Worm (Caenorhabditis elegans): ENCODE results near the gene C16A11.2.

The C16A11.2 gene

ce11 chrII:4277639-4278038 lies 39.6 kb downstream of the C16A11.2 start:
- TF ChIP-seq lin-35 (GFP tag; optimal IDR thresholded peaks at IDR 0.05), result no peak
- TF ChIP-seq tbx-2 (tag; optimal IDR thresholded peaks at IDR 0.05), result no peak
- TF ChIP-seq ceh-82 (tag; optimal IDR thresholded peaks at IDR 0.05), result no peak
- no peak for TF ChIP-seq sptf-1 (tag; optimal IDR thresholded peaks at IDR 0.05)

- TF ChIP-seq mab-9 (GFP tag; IDR thresholded peaks at IDR 0.05) (no peak), ets-5 (GFP tag; IDR thresholded peaks at IDR 0.05) (no peak), blmp-1 (tag; optimal IDR thresholded peaks at IDR 0.05) (peak; percentile 75), sox-4 (tag; optimal IDR thresholded peaks at IDR 0.05) (no peak)
Observed at ce11 chrII:4281743-4282142, 43.7 kb downstream of the C16A11.2 start, which contains the start of gene C01F1.5. Gene C01F1.5, minus strand, starts transcription at chrII:4281845.

- TF ChIP-seq dpl-1 (GFP tag; optimal IDR thresholded peaks at IDR 0.05) (no peak), lin-35 (GFP tag; optimal IDR thresholded peaks at IDR 0.05) (no peak), fos-1 (tag; optimal IDR thresholded peaks at IDR 0.05) (no peak), lin-15B (tag; optimal IDR thresholded peaks at IDR 0.05) (no peak), mdl-1 (tag; optimal IDR thresholded peaks at IDR 0.05) (no peak)
Observed at ce11 chrII:4284305-4285193, 46.5 kb downstream of the C16A11.2 start.

- TF ChIP-seq efl-1 (optimal IDR thresholded peaks at IDR 0.05), result no peak
- peak in 1 of 2 experiments; percentile 4 for TF ChIP-seq efl-1 (GFP tag; optimal IDR thresholded peaks at IDR 0.05 in 1 of 2)
- no peak for TF ChIP-seq skn-1 (tag; optimal IDR thresholded peaks at IDR 0.05)
Observed at ce11 chrII:4286921-4287320, 48.9 kb downstream of the C16A11.2 start.

ce11 chrII:4288111-4288510 lies 50.1 kb downstream of the C16A11.2 start, which contains the start of gene C01F1.6:
Gene C01F1.6, minus strand, starts transcription at chrII:4288211.
- no peak for TF ChIP-seq mep-1 (tag; optimal IDR thresholded peaks at IDR 0.05)
- TF ChIP-seq nhr-28 (tag; optimal IDR thresholded peaks at IDR 0.05), result no peak
- no peak for TF ChIP-seq unc-130 (tag; optimal IDR thresholded peaks at IDR 0.05)
- TF ChIP-seq ceh-88 (GFP tag; IDR thresholded peaks at IDR 0.05), result no peak
- no peak for TF ChIP-seq hlh-17 (GFP tag; optimal IDR thresholded peaks at IDR 0.05; ENCODE audit: borderline replicate concordance)

- TF ChIP-seq lsy-2 (tag; optimal IDR thresholded peaks at IDR 0.05), result peak in 1 of 2 experiments; percentile 1
- peak; percentile 28 for TF ChIP-seq lin-14 (GFP tag; optimal IDR thresholded peaks at IDR 0.05)
- no peak for TF ChIP-seq vab-15 (tag; optimal IDR thresholded peaks at IDR 0.05)
- TF ChIP-seq elt-3 (tag; optimal IDR thresholded peaks at IDR 0.05), result peak in 1 of 6 experiments; percentile 32
- peak; percentile 53 for TF ChIP-seq dsc-1 (tag; optimal IDR thresholded peaks at IDR 0.05)
- peak; percentile 66 for TF ChIP-seq nhr-85 (tag)
- peak; percentile 29 for TF ChIP-seq pax-3 (tag; optimal IDR thresholded peaks at IDR 0.05)
- TF ChIP-seq nhr-90 (tag; optimal IDR thresholded peaks at IDR 0.05; ENCODE audit: poor library complexity), result no peak
- no peak for TF ChIP-seq egl-27 (tag; optimal IDR thresholded peaks at IDR 0.05)
- TF ChIP-seq mep-1 (tag; optimal IDR thresholded peaks at IDR 0.05), result peak; percentile 2
- TF ChIP-seq elt-2 (tag; optimal IDR thresholded peaks at IDR 0.05), result peak; percentile 52
Observed at ce11 chrII:4288572-4288971, 50.6 kb downstream of the C16A11.2 start.

Measured in whole organism, L1 larva.